Fruit fly (Drosophila melanogaster): Measurements from ENCODE around the gene CG5080.

dm6 chr2L:1199912-1200721 lies 36.4 kb upstream of the CG5080 start, which contains the start of the genes CG43349 and CG5011:
- no peak for TF ChIP-seq Crg-1 (GFP tag; optimal IDR thresholded peaks at IDR 0.05)
- TF ChIP-seq toe (GFP tag; optimal IDR thresholded peaks at IDR 0.05) = no peak
- TF ChIP-seq ovo (GFP tag; optimal IDR thresholded peaks at IDR 0.05) = no peak
- TF ChIP-seq CG7045 (GFP tag; optimal IDR thresholded peaks at IDR 0.05) = no peak
- peak; percentile 75 for TF ChIP-seq kay (GFP tag; ENCODE audit: borderline replicate concordance)
